Worm (Caenorhabditis elegans): ENCODE data around the gene fbxa-84.

Gene fbxa-84

ce11 chrV:15187083-15188057, 5.1 kb downstream of the fbxa-84 start, which contains the start of the genes cyn-7 and bath-36 (continued):
- peak; percentile 20; the same call in 1 of the 2 replicates for TF ChIP-seq ceh-88 (GFP tag; IDR thresholded peaks at IDR 0.05)
- no peak for TF ChIP-seq sup-37 (GFP tag; optimal IDR thresholded peaks at IDR 0.05)
- TF ChIP-seq mdl-1 (tag; optimal IDR thresholded peaks at IDR 0.05), result peak in 1 of 2 experiments; percentile 71
- no peak for TF ChIP-seq ces-1 (GFP tag; optimal IDR thresholded peaks at IDR 0.05)
- TF ChIP-seq fkh-4 (tag; optimal IDR thresholded peaks at IDR 0.05; ENCODE audit: borderline replicate concordance), result no peak
- peak; percentile 74 for TF ChIP-seq elt-2 (tag; optimal IDR thresholded peaks at IDR 0.05)
- TF ChIP-seq rnt-1 (tag; optimal IDR thresholded peaks at IDR 0.05), result peak; percentile 70
- TF ChIP-seq dsc-1 (tag; optimal IDR thresholded peaks at IDR 0.05), result peak; percentile 77
- TF ChIP-seq lin-39 (tag; optimal IDR thresholded peaks at IDR 0.05), result peak; percentile 55
- no peak for TF ChIP-seq hlh-4 (tag; optimal IDR thresholded peaks at IDR 0.05)
- TF ChIP-seq zip-4 (GFP tag; optimal IDR thresholded peaks at IDR 0.05), result peak; percentile 42
- peak; percentile 67 for TF ChIP-seq isw-1 (GFP tag; IDR thresholded peaks at IDR 0.05)
- peak; percentile 74 to 83 (median 82) for TF ChIP-seq dpl-1 (GFP tag; optimal IDR thresholded peaks at IDR 0.05)
- peak; percentile 87 for TF ChIP-seq nhr-19 (GFP tag; conservative IDR thresholded peaks at IDR 0.05)
- no peak for TF ChIP-seq unc-98 (GFP tag; IDR thresholded peaks at IDR 0.05)
- peak; percentile 69 for TF ChIP-seq irx-1 (tag; optimal IDR thresholded peaks at IDR 0.05)
- no peak for TF ChIP-seq C34B4.2 (tag; optimal IDR thresholded peaks at IDR 0.05)
- no peak for TF ChIP-seq egl-27 (tag; optimal IDR thresholded peaks at IDR 0.05)
- TF ChIP-seq fkh-8 (tag; optimal IDR thresholded peaks at IDR 0.05), result peak; percentile 86
- TF ChIP-seq ceh-90 (tag; optimal IDR thresholded peaks at IDR 0.05), result no peak
- TF ChIP-seq ceh-82 (tag; optimal IDR thresholded peaks at IDR 0.05), result peak; percentile 58 to 76 (median 71)
- no peak for TF ChIP-seq nhr-237 (tag; optimal IDR thresholded peaks at IDR 0.05)
- TF ChIP-seq vab-15 (tag; optimal IDR thresholded peaks at IDR 0.05), result no peak
- no peak for TF ChIP-seq tlp-1 (tag; optimal IDR thresholded peaks at IDR 0.05)
- TF ChIP-seq nhr-11 (tag; optimal IDR thresholded peaks at IDR 0.05), result peak; percentile 31
- peak; percentile 30 for TF ChIP-seq sox-4 (tag; optimal IDR thresholded peaks at IDR 0.05)
- TF ChIP-seq fos-1 (tag; optimal IDR thresholded peaks at IDR 0.05), result peak; percentile 40
- TF ChIP-seq unc-30 (tag; optimal IDR thresholded peaks at IDR 0.05), result no peak
- no peak for TF ChIP-seq unc-62 (GFP tag; optimal IDR thresholded peaks at IDR 0.05)
- TF ChIP-seq nhr-77 (tag; optimal IDR thresholded peaks at IDR 0.05), result no peak
- TF ChIP-seq xbp-1 (tag; optimal IDR thresholded peaks at IDR 0.05), result peak; percentile 86
- peak; percentile 90 for TF ChIP-seq swsn-7 (tag; optimal IDR thresholded peaks at IDR 0.05)
- peak; percentile 7 for TF ChIP-seq lin-13 (GFP tag; optimal IDR thresholded peaks at IDR 0.05)
- no peak for TF ChIP-seq lir-3 (tag; optimal IDR thresholded peaks at IDR 0.05; ENCODE audit: poor library complexity)

ce11 chrV:15189567-15189966, 7.3 kb downstream of the fbxa-84 start, which contains the start of gene cyn-3:
Gene cyn-3 (plus strand): TSS chrV:15189927.
- peak; percentile 88 for TF ChIP-seq dsc-1 (tag; optimal IDR thresholded peaks at IDR 0.05)
- TF ChIP-seq aha-1 (tag; optimal IDR thresholded peaks at IDR 0.05), result peak; percentile 56
- no peak for TF ChIP-seq ceh-63 (GFP tag; optimal IDR thresholded peaks at IDR 0.05)
- TF ChIP-seq ceh-8 (GFP tag; optimal IDR thresholded peaks at IDR 0.05), result peak; percentile 10
- TF ChIP-seq isw-1 (GFP tag; IDR thresholded peaks at IDR 0.05), result peak; percentile 91
- peak; percentile 90 for TF ChIP-seq unc-86 (tag; optimal IDR thresholded peaks at IDR 0.05)
- TF ChIP-seq efl-3 (GFP tag; optimal IDR thresholded peaks at IDR 0.05), result no peak
- peak; percentile 56 for TF ChIP-seq fkh-10 (GFP tag; optimal IDR thresholded peaks at IDR 0.05)
- TF ChIP-seq mdl-1 (tag; optimal IDR thresholded peaks at IDR 0.05), result peak in 1 of 2 experiments; percentile 85
- no peak for TF ChIP-seq egl-27 (tag; optimal IDR thresholded peaks at IDR 0.05)
- TF ChIP-seq unc-130 (tag; optimal IDR thresholded peaks at IDR 0.05), result peak; percentile 83
- no peak for TF ChIP-seq pqm-1 (tag; optimal IDR thresholded peaks at IDR 0.05)
- TF ChIP-seq xbp-1 (tag; optimal IDR thresholded peaks at IDR 0.05), result peak; percentile 92
- peak; percentile 100 for TF ChIP-seq lin-35 (GFP tag; optimal IDR thresholded peaks at IDR 0.05)
- TF ChIP-seq nhr-12 (tag; optimal IDR thresholded peaks at IDR 0.05), result no peak
- peak; percentile 93 for TF ChIP-seq nhr-20 (tag; optimal IDR thresholded peaks at IDR 0.05)
- peak; percentile 37 for TF ChIP-seq elt-2 (tag; optimal IDR thresholded peaks at IDR 0.05)
- no peak for TF ChIP-seq nhr-76 (tag; optimal IDR thresholded peaks at IDR 0.05)
- TF ChIP-seq hlh-4 (tag; optimal IDR thresholded peaks at IDR 0.05), result no peak
- TF ChIP-seq nhr-47 (tag; optimal IDR thresholded peaks at IDR 0.05), result peak; percentile 95
- no peak for TF ChIP-seq tlp-1 (tag; optimal IDR thresholded peaks at IDR 0.05)
- peak; percentile 74 for TF ChIP-seq F16B12.6 (tag; optimal IDR thresholded peaks at IDR 0.05)
- peak; percentile 77 for TF ChIP-seq nhr-237 (tag; optimal IDR thresholded peaks at IDR 0.05)
- peak in 3 of 6 experiments; percentile 29 to 89 (median 83) for TF ChIP-seq elt-3 (tag; optimal IDR thresholded peaks at IDR 0.05)
- peak; percentile 52 for TF ChIP-seq zip-4 (GFP tag; optimal IDR thresholded peaks at IDR 0.05)

Measured in whole organism, L1 larva.